Fruit fly (Drosophila melanogaster) whole organism, embryonic: Measurements from ENCODE around the gene eIF4E5.
A peak's percentile ranks its signal among the peaks of the same experiment; 100 is the strongest.

Experiments
- Adf1 ChIP-seq: fragments of 200-800 bp; sonication (Bioruptor generic); IDR thresholded peaks from 2 replicates; pipeline ENCODE4 v1.3.6; 2022; ENCODE audit warnings: missing biosample characterization, missing genetic modification characterization
- Atf3 ChIP-seq: fragments of 200-800 bp; sonication (Bioruptor generic); optimal IDR thresholded peaks from 3 replicates; lab custom pipeline; 2016; ENCODE audit warnings: missing biosample characterization, missing genetic modification characterization
- Bgb ChIP-seq: fragments of 200-800 bp; sonication (Bioruptor generic); IDR thresholded peaks from 2 replicates; pipeline ENCODE4 v1.3.6; 2022; ENCODE audit warnings: missing biosample characterization, missing genetic modification characterization; ENCODE audit not compliant: partially characterized antibody
- CG10147 ChIP-seq: fragments of 200-800 bp; sonication (Bioruptor generic); optimal IDR thresholded peaks from 2 replicates; lab custom pipeline; 2019; ENCODE audit warnings: missing biosample characterization, mild to moderate bottlenecking, missing genetic modification characterization, moderate library complexity
- CG10209 ChIP-seq: fragments of 200-800 bp; sonication (Bioruptor generic); optimal IDR thresholded peaks from 3 replicates; lab custom pipeline; 2017; ENCODE audit warnings: missing biosample characterization, mild to moderate bottlenecking, missing genetic modification characterization, missing genetic modification reagents
- CG10274 ChIP-seq: fragments of 200-800 bp; sonication (Bioruptor generic); optimal IDR thresholded peaks from 3 replicates; lab custom pipeline; 2017; ENCODE audit warnings: missing biosample characterization, mild to moderate bottlenecking, missing genetic modification characterization
- CG10462 ChIP-seq: fragments of 200-800 bp; sonication (Bioruptor generic); optimal IDR thresholded peaks from 2 replicates; lab custom pipeline; 2016; ENCODE audit warnings: missing biosample characterization, missing genetic modification characterization
- CG10959 ChIP-seq: fragments of 200-800 bp; sonication (Bioruptor generic); IDR thresholded peaks from 2 replicates; pipeline ENCODE4 v1.3.6; 2022; ENCODE audit warnings: missing biosample characterization, missing genetic modification characterization
- CG12104 ChIP-seq: fragments of 200-800 bp; sonication (Bioruptor generic); optimal IDR thresholded peaks from 3 replicates; lab custom pipeline; 2016; ENCODE audit warnings: missing biosample characterization, missing genetic modification characterization
- CG14050 ChIP-seq: fragments of 200-800 bp; sonication (Bioruptor generic); IDR thresholded peaks from 3 replicates; pipeline ENCODE4 v1.3.6; 2022; ENCODE audit warnings: missing biosample characterization, missing genetic modification characterization
- CG1529 ChIP-seq: fragments of 200-800 bp; sonication (Bioruptor generic); optimal IDR thresholded peaks from 3 replicates; lab custom pipeline; 2018; ENCODE audit warnings: missing biosample characterization, missing genetic modification characterization
- CG15479 ChIP-seq: fragments of 200-800 bp; sonication (Bioruptor generic); optimal IDR thresholded peaks from 3 replicates; lab custom pipeline; 2019; ENCODE audit warnings: missing biosample characterization, mild to moderate bottlenecking, missing genetic modification characterization, moderate library complexity
- CG1602 ChIP-seq: fragments of 200-800 bp; sonication (Bioruptor generic); optimal IDR thresholded peaks from 3 replicates; lab custom pipeline; 2016; ENCODE audit warnings: missing biosample characterization, missing genetic modification characterization
- CG17361 ChIP-seq: fragments of 200-800 bp; sonication (Bioruptor generic); IDR thresholded peaks from 3 replicates; pipeline ENCODE4 v1.3.6; 2022; ENCODE audit warnings: missing biosample characterization, missing genetic modification characterization
- CG17612 ChIP-seq: fragments of 200-800 bp; sonication (Bioruptor generic); IDR thresholded peaks from 2 replicates; pipeline ENCODE4 v1.3.6; 2022; ENCODE audit warnings: missing biosample characterization, missing genetic modification characterization
- CG1792 ChIP-seq: fragments of 200-800 bp; sonication (Bioruptor generic); optimal IDR thresholded peaks from 2 replicates; lab custom pipeline; 2016; ENCODE audit warnings: missing biosample characterization, missing genetic modification characterization
- CG18262 ChIP-seq: fragments of 200-800 bp; optimal IDR thresholded peaks from 3 replicates; lab custom pipeline; 2019; ENCODE audit warnings: missing biosample characterization, mild to moderate bottlenecking, missing genetic modification characterization, moderate library complexity
- CG30431 ChIP-seq: fragments of 200-800 bp; sonication (Bioruptor generic); optimal IDR thresholded peaks from 2 replicates; lab custom pipeline; 2017; ENCODE audit warnings: missing biosample characterization, missing genetic modification characterization
- CG3065 ChIP-seq: fragments of 200-800 bp; sonication (Bioruptor generic); optimal IDR thresholded peaks from 2 replicates; lab custom pipeline; 2016; ENCODE audit warnings: missing biosample characterization, missing genetic modification characterization
- CG31224 ChIP-seq: fragments of 200-800 bp; sonication (Bioruptor generic); IDR thresholded peaks from 2 replicates; pipeline ENCODE4 v1.3.6; 2022; ENCODE audit warnings: missing biosample characterization, missing genetic modification characterization
- CG3163 ChIP-seq: fragments of 200-800 bp; sonication (Bioruptor generic); optimal IDR thresholded peaks from 3 replicates; lab custom pipeline; 2016; ENCODE audit warnings: missing biosample characterization, missing genetic modification characterization
- CG3838 ChIP-seq: fragments of 200-800 bp; sonication (Bioruptor generic); optimal IDR thresholded peaks from 3 replicates; lab custom pipeline; 2016; ENCODE audit warnings: missing biosample characterization, missing genetic modification characterization
- CG7786 ChIP-seq: fragments of 200-800 bp; sonication (Bioruptor generic); optimal IDR thresholded peaks from 2 replicates; lab custom pipeline; 2016; ENCODE audit warnings: missing biosample characterization, missing genetic modification characterization
- CG8089 ChIP-seq: fragments of 200-800 bp; sonication (Bioruptor generic); optimal IDR thresholded peaks from 3 replicates; lab custom pipeline; 2016; ENCODE audit warnings: missing biosample characterization, missing genetic modification characterization
- CG8388 ChIP-seq: fragments of 200-800 bp; sonication (Bioruptor generic); optimal IDR thresholded peaks from 2 replicates; lab custom pipeline; 2019; ENCODE audit warnings: missing biosample characterization, mild to moderate bottlenecking, missing genetic modification characterization, moderate library complexity
- CG9727 ChIP-seq: fragments of 200-800 bp; sonication (Bioruptor generic); optimal IDR thresholded peaks from 3 replicates; lab custom pipeline; 2017; ENCODE audit warnings: missing biosample characterization, mild to moderate bottlenecking, missing genetic modification characterization
- Fer1 ChIP-seq: fragments of 200-800 bp; sonication (Bioruptor generic); optimal IDR thresholded peaks from 2 replicates; lab custom pipeline; 2017; ENCODE audit warnings: missing biosample characterization, mild to moderate bottlenecking, missing genetic modification characterization
- HHEX ChIP-seq: fragments of 200-800 bp; sonication (Bioruptor generic); optimal IDR thresholded peaks from 3 replicates; lab custom pipeline; 2017; ENCODE audit warnings: missing biosample characterization, mild to moderate bottlenecking, missing genetic modification characterization, missing genetic modification reagents
- Hsf ChIP-seq: fragments of 200-800 bp; sonication (Bioruptor generic); optimal IDR thresholded peaks from 3 replicates; lab custom pipeline; 2016; ENCODE audit warnings: missing biosample characterization, missing genetic modification characterization
- Meics ChIP-seq: fragments of 200-800 bp; sonication (Bioruptor generic); optimal IDR thresholded peaks from 2 replicates; lab custom pipeline; 2017; ENCODE audit warnings: missing biosample characterization, mild to moderate bottlenecking, missing genetic modification characterization
- Mes4 ChIP-seq: fragments of 200-800 bp; sonication (Bioruptor generic); optimal IDR thresholded peaks from 2 replicates; lab custom pipeline; 2016; ENCODE audit warnings: missing biosample characterization, missing genetic modification characterization
- Mrtf ChIP-seq: fragments of 200-800 bp; sonication (Bioruptor generic); IDR thresholded peaks from 3 replicates; pipeline ENCODE4 v1.3.6; 2022; ENCODE audit warnings: missing biosample characterization, missing genetic modification characterization
- NFAT ChIP-seq: fragments of 200-800 bp; sonication (Bioruptor generic); IDR thresholded peaks from 2 replicates; pipeline ENCODE4 v1.3.6; 2022; ENCODE audit warnings: missing biosample characterization, missing genetic modification characterization
- Pdp1 ChIP-seq, 2 experiments: fragments of 200-800 bp; sonication (Bioruptor generic); optimal IDR thresholded peaks; 3 replicates each; lab custom pipeline; 2016; ENCODE audit warnings: missing biosample characterization in 2 of 2, missing genetic modification characterization in 2 of 2, mild to moderate bottlenecking in 1 of 2, moderate library complexity in 1 of 2
- Sox102F ChIP-seq: fragments of 200-800 bp; sonication (Bioruptor generic); optimal IDR thresholded peaks from 2 replicates; lab custom pipeline; 2018; ENCODE audit warnings: missing biosample characterization, mild to moderate bottlenecking, missing genetic modification characterization, moderate library complexity
- Vsx1 ChIP-seq: fragments of 200-800 bp; sonication (Bioruptor generic); optimal IDR thresholded peaks from 2 replicates; lab custom pipeline; 2017; ENCODE audit warnings: missing biosample characterization, mild to moderate bottlenecking, missing genetic modification characterization, missing genetic modification reagents
- abd-A ChIP-seq: fragments of 200-800 bp; sonication (Bioruptor generic); optimal IDR thresholded peaks from 3 replicates; lab custom pipeline; 2019; ENCODE audit warnings: missing biosample characterization, mild to moderate bottlenecking, missing genetic modification characterization, moderate library complexity
- ash1 ChIP-seq: fragments of 200-800 bp; sonication (Bioruptor generic); optimal IDR thresholded peaks from 2 replicates; lab custom pipeline; 2018; ENCODE audit warnings: missing biosample characterization, mild to moderate bottlenecking, missing genetic modification characterization
- bbx ChIP-seq: fragments of 200-800 bp; sonication (Bioruptor generic); IDR thresholded peaks from 2 replicates; pipeline ENCODE4 v1.3.6; 2022; ENCODE audit warnings: missing biosample characterization, missing genetic modification characterization; ENCODE audit not compliant: partially characterized antibody
- br ChIP-seq: fragments of >200 bp; optimal IDR thresholded peaks from 2 replicates; lab custom pipeline; 2017
- esg ChIP-seq: fragments of 200-800 bp; sonication (Bioruptor generic); conservative IDR thresholded peaks from 2 replicates; pipeline ENCODE4 v1.3.6; 2022; ENCODE audit warnings: missing biosample characterization, missing genetic modification characterization
- kay ChIP-seq: fragments of 200-800 bp; sonication (Bioruptor generic); optimal IDR thresholded peaks from 2 replicates; lab custom pipeline; 2016; ENCODE audit warnings: missing biosample characterization, missing genetic modification characterization
- ken ChIP-seq: fragments of 200-800 bp; sonication (Bioruptor generic); IDR thresholded peaks from 3 replicates; pipeline ENCODE4 v1.3.6; 2022; ENCODE audit warnings: missing biosample characterization, missing genetic modification characterization
- peb ChIP-seq: fragments of 200-800 bp; sonication (Bioruptor generic); IDR thresholded peaks from 2 replicates; pipeline ENCODE4 v1.3.6; 2022; ENCODE audit warnings: missing biosample characterization, missing genetic modification characterization
- sc ChIP-seq, 3 experiments: fragments of >200 bp in 2 of 3; fragments of 200-800 bp in 1 of 3; sonication (Bioruptor generic) in 1 of 3; optimal IDR thresholded peaks; 2 replicates in 2 of 3; 3 replicates in 1 of 3; lab custom pipeline; 2017; ENCODE audit warnings: mild to moderate bottlenecking in 1 of 3, missing biosample characterization in 1 of 3, missing genetic modification characterization in 1 of 3, missing genetic modification reagents in 1 of 3
- sens ChIP-seq: fragments of 200-800 bp; sonication (Bioruptor generic); peaks from one replicate; lab custom pipeline; 2016; ENCODE audit warnings: missing biosample characterization, missing genetic modification characterization
- slp2 ChIP-seq: fragments of 200-800 bp; sonication (Bioruptor generic); optimal IDR thresholded peaks from 2 replicates; lab custom pipeline; 2016; ENCODE audit warnings: missing biosample characterization, missing genetic modification characterization
- tap ChIP-seq: fragments of 200-800 bp; optimal IDR thresholded peaks from 3 replicates; lab custom pipeline; 2019; ENCODE audit warnings: missing biosample characterization, mild to moderate bottlenecking, missing genetic modification characterization, moderate library complexity
- tgo ChIP-seq: fragments of 200-800 bp; sonication (Bioruptor generic); IDR thresholded peaks from 3 replicates; pipeline ENCODE4 v1.3.6; 2022; ENCODE audit warnings: missing biosample characterization, missing genetic modification characterization
- tio ChIP-seq: fragments of 200-800 bp; sonication (Bioruptor generic); optimal IDR thresholded peaks from 2 replicates; lab custom pipeline; 2017; ENCODE audit warnings: missing biosample characterization, missing genetic modification characterization, inconsistent platforms
- tll ChIP-seq, 2 experiments: fragments of 200-800 bp in 1 of 2; fragments of >200 bp in 1 of 2; sonication (Bioruptor generic) in 1 of 2; optimal IDR thresholded peaks; 2 replicates each; lab custom pipeline; 2017 to 2019; ENCODE audit warnings: missing biosample characterization in 2 of 2, missing genetic modification characterization in 2 of 2, mild to moderate bottlenecking in 1 of 2, moderate library complexity in 1 of 2
- zen ChIP-seq: fragments of 200-800 bp; sonication (Bioruptor generic); optimal IDR thresholded peaks from 3 replicates; lab custom pipeline; 2018; ENCODE audit warnings: missing biosample characterization, mild to moderate bottlenecking, missing genetic modification characterization, moderate library complexity

eIF4E5 gene

DNA sequence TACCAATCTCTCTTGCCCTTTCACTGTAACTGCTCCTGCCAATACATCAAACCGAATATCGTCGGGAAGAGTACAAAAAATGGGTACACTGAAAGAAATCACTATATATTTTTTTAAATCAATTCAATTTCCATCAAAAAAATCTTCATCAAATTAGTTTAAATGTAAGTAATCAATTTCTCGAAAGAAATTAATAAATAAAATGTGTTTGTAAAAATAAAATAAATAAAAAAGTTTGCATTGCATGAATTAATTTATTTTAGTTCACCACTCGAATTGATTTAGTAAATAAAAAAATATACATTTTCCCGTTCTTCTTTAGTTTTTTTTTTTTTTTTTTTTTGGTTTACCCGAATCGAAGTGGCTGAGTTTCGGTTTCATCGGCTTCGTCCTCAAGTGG is 32.9 kb upstream of the eIF4E5 start (continued):
- peak; percentile 42 for TF ChIP-seq CG1602 (GFP tag; lab: Kevin White, UChicago)
- 0 out of 2 replicates have a peak, but pooled peaks have one; percentile 17 for TF ChIP-seq esg (GFP tag; lab: Robert Waterston, UW)
- TF ChIP-seq HHEX (GFP tag; lab: Kevin White, UChicago) = no peak
- peak; percentile 20 for TF ChIP-seq Meics (GFP tag; lab: Kevin White, UChicago)
- no peak for TF ChIP-seq CG7786 (GFP tag; lab: Kevin White, UChicago)
- no peak for TF ChIP-seq CG1792 (GFP tag; lab: Kevin White, UChicago)
- TF ChIP-seq Vsx1 = no peak
- TF ChIP-seq CG10209 = no peak
- no peak for TF ChIP-seq abd-A (tag; lab: Kevin White, UChicago)
- TF ChIP-seq Bgb (GFP tag; lab: Robert Waterston, UW) = no peak
- TF ChIP-seq Atf3 (GFP tag; lab: Kevin White, UChicago) = no peak
- TF ChIP-seq CG17361 = 0 out of 3 replicates have a peak, but pooled peaks have one; percentile 6
- no peak for TF ChIP-seq CG31224 (GFP tag; lab: Robert Waterston, UW)
- no peak for TF ChIP-seq CG8089 (GFP tag; lab: Kevin White, UChicago)
- no peak for TF ChIP-seq CG10462 (GFP tag; lab: Kevin White, UChicago)
- no peak for TF ChIP-seq CG3838 (GFP tag; lab: Kevin White, UChicago)
- TF ChIP-seq Hsf (GFP tag; lab: Kevin White, UChicago) = no peak
- no peak for TF ChIP-seq peb
- no peak for TF ChIP-seq CG10274 (GFP tag; lab: Kevin White, UChicago)
- TF ChIP-seq CG10147 (GFP tag; lab: Kevin White, UChicago) = no peak
- no peak for TF ChIP-seq NFAT (GFP tag; lab: Robert Waterston, UW)
- TF ChIP-seq Fer1 = no peak
- no peak for TF ChIP-seq CG3065
- peak; percentile 21 for TF ChIP-seq CG12104 (GFP tag; lab: Kevin White, UChicago)
- TF ChIP-seq zen (tag; lab: Kevin White, UChicago) = no peak
- no peak for TF ChIP-seq sc (optimal IDR thresholded peaks at IDR 0.05; lab: Kevin White, UChicago)
- TF ChIP-seq sc (GFP tag; optimal IDR thresholded peaks at IDR 0.05; lab: Kevin White, UChicago) = no peak
- no peak for TF ChIP-seq CG30431
- TF ChIP-seq Sox102F (GFP tag; lab: Kevin White, UChicago) = peak; percentile 57
- TF ChIP-seq CG1529 (GFP tag; lab: Kevin White, UChicago) = no peak
- peak; percentile 51 for TF ChIP-seq tio (GFP tag; lab: Kevin White, UChicago)
- TF ChIP-seq Mes4 (GFP tag; lab: Kevin White, UChicago) = no peak
- TF ChIP-seq Adf1 (GFP tag; lab: Robert Waterston, UW) = no peak
- peak; percentile 24 for TF ChIP-seq CG9727 (GFP tag; lab: Kevin White, UChicago)
- no peak for TF ChIP-seq Pdp1 (GFP tag; optimal IDR thresholded peaks at IDR 0.05; lab: Kevin White, UChicago)
- TF ChIP-seq ash1 (GFP tag; lab: Kevin White, UChicago) = no peak
- TF ChIP-seq slp2 (GFP tag; lab: Kevin White, UChicago) = no peak
- TF ChIP-seq CG14050 (GFP tag; lab: Robert Waterston, UW) = no peak
- no peak for TF ChIP-seq CG17612 (GFP tag; lab: Robert Waterston, UW)
- no peak for TF ChIP-seq sens
- TF ChIP-seq tap = no peak
- TF ChIP-seq bbx (GFP tag; lab: Robert Waterston, UW) = no peak
- no peak for TF ChIP-seq CG10959 (GFP tag; lab: Robert Waterston, UW)
- no peak for TF ChIP-seq br (lab: Kevin White, UChicago)
- no peak for TF ChIP-seq CG3163 (GFP tag; lab: Kevin White, UChicago)
- peak; percentile 70 for TF ChIP-seq CG18262
- TF ChIP-seq CG8388 = peak; percentile 53
- no peak for TF ChIP-seq tll (GFP tag; optimal IDR thresholded peaks at IDR 0.05; lab: Kevin White, UChicago)
- 0 out of 3 replicates have a peak, but pooled peaks have one; percentile 32 for TF ChIP-seq tgo
- TF ChIP-seq kay (GFP tag; lab: Kevin White, UChicago) = no peak
- no peak for TF ChIP-seq ken (GFP tag; lab: Robert Waterston, UW)
- TF ChIP-seq CG15479 (GFP tag; lab: Kevin White, UChicago) = no peak
- no peak for TF ChIP-seq Mrtf (GFP tag; lab: Robert Waterston, UW)
